Worm (Caenorhabditis elegans) whole organism, early embryonic: ENCODE data around the gene npr-10.

ENCODE experiments used
- B0310.2 ChIP-seq: sonication (generic microtip); optimal IDR thresholded peaks from 2 replicates; lab custom pipeline; 2016; ENCODE audit warnings: mild to moderate bottlenecking, missing genetic modification characterization, missing compliant biosample characterization
- aly-1 ChIP-seq: sonication (generic microtip); optimal IDR thresholded peaks from 2 replicates; lab custom pipeline; 2016; ENCODE audit warnings: missing genetic modification characterization, missing compliant biosample characterization
- ama-1 ChIP-seq: fragments of 150-350 bp; optimal IDR thresholded peaks from 2 replicates; lab custom pipeline; 2014
- ceh-13 ChIP-seq: fragments of 200-800 bp; sonication (Bioruptor generic); optimal IDR thresholded peaks from 2 replicates; lab custom pipeline; 2018; ENCODE audit warnings: mild to moderate bottlenecking, missing genetic modification characterization, missing compliant biosample characterization
- flt-1 ChIP-seq: fragments of 200-800 bp; sonication (Bioruptor generic); IDR thresholded peaks from 2 replicates; pipeline ENCODE4 v1.3.6; 2022; ENCODE audit warnings: missing genetic modification characterization, missing compliant biosample characterization
- hmbx-1 ChIP-seq: sonication (generic microtip); optimal IDR thresholded peaks from 2 replicates; lab custom pipeline; 2016; ENCODE audit warnings: mild to moderate bottlenecking, missing genetic modification characterization, missing compliant biosample characterization
- hmg-4 ChIP-seq: fragments of 200-800 bp; sonication (Bioruptor generic); optimal IDR thresholded peaks from 2 replicates; lab custom pipeline; 2018; ENCODE audit warnings: mild to moderate bottlenecking, missing genetic modification characterization, missing compliant biosample characterization
- pes-1 ChIP-seq: fragments of 200-800 bp; sonication (Bioruptor generic); IDR thresholded peaks from 2 replicates; pipeline ENCODE4 v1.3.6; 2022; ENCODE audit warnings: missing genetic modification reagents, missing genetic modification characterization, missing compliant biosample characterization
- scrt-1 ChIP-seq: fragments of 200-800 bp; sonication (Bioruptor generic); IDR thresholded peaks from 2 replicates; pipeline ENCODE4 v1.3.6; 2022; ENCODE audit warnings: missing genetic modification characterization, missing compliant biosample characterization
- tbx-11 ChIP-seq: fragments of 200-800 bp; sonication (Bioruptor generic); IDR thresholded peaks from 2 replicates; pipeline ENCODE4 v1.3.6; 2022; ENCODE audit warnings: missing genetic modification characterization, missing compliant biosample characterization
- tbx-37 ChIP-seq: fragments of 200-800 bp; sonication (Bioruptor generic); conservative IDR thresholded peaks from 2 replicates; pipeline ENCODE4 v1.3.6; 2022; ENCODE audit warnings: missing genetic modification reagents, missing genetic modification characterization, missing compliant biosample characterization
- tra-4 ChIP-seq: sonication (generic microtip); optimal IDR thresholded peaks from 2 replicates; lab custom pipeline; 2017; ENCODE audit warnings: missing genetic modification characterization, missing compliant biosample characterization

DNA sequence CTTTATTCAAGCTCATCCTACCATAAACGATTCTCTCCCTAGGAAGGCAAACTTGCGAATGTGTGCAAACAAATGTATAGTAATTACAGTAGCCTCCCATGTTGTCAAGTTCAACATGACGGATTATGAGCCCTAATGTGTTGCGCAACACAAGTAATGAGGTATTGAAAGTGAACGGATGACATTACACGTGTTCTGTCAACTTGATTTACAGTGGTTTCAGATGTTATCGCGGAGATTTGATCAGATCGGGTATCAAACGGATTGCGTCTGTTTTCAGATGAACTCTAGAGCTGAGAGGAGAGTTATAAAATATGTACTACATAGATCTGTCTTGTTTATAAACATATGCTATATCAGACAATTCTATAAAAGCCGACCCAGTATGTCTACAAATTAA is 30.2 kb downstream of the npr-10 start:
- TF ChIP-seq ama-1 (no peak), flt-1 (GFP tag; lab: Robert Waterston, UW) (no peak), scrt-1 (GFP tag; lab: Robert Waterston, UW) (no peak), ceh-13 (GFP tag; lab: Kevin White, UChicago) (no peak), tbx-11 (GFP tag; lab: Robert Waterston, UW) (no peak), aly-1 (tag; lab: Kevin White, UChicago) (no peak), tbx-37 (GFP tag; lab: Robert Waterston, UW) (no peak), pes-1 (GFP tag; lab: Robert Waterston, UW) (no peak), hmg-4 (GFP tag; lab: Kevin White, UChicago) (no peak), tra-4 (tag; lab: Kevin White, UChicago) (no peak), hmbx-1 (tag; lab: Kevin White, UChicago) (no peak), B0310.2 (tag; lab: Kevin White, UChicago) (no peak)
